Fruit fly (Drosophila melanogaster) whole organism, embryonic: ENCODE data around the gene CG7333.

Source experiments
- Aef1 ChIP-seq: fragments of 200-800 bp; sonication (Bioruptor generic); IDR thresholded peaks from 3 replicates; pipeline ENCODE4 v1.3.6; 2022; ENCODE audit warnings: missing biosample characterization, missing genetic modification characterization
- BEAF-32 ChIP-seq: fragments of 200-800 bp; sonication (Bioruptor generic); optimal IDR thresholded peaks from 3 replicates; lab custom pipeline; 2017; ENCODE audit warnings: missing biosample characterization, missing genetic modification characterization, mild to moderate bottlenecking, moderate library complexity, missing genetic modification reagents
- Bdp1 ChIP-seq: fragments of 200-800 bp; sonication (Bioruptor generic); optimal IDR thresholded peaks from 3 replicates; lab custom pipeline; 2016; ENCODE audit warnings: missing biosample characterization, missing genetic modification characterization
- Bgb ChIP-seq: fragments of 200-800 bp; sonication (Bioruptor generic); IDR thresholded peaks from 2 replicates; pipeline ENCODE4 v1.3.6; 2022; ENCODE audit warnings: missing biosample characterization, missing genetic modification characterization; ENCODE audit not compliant: partially characterized antibody
- Blimp-1 ChIP-seq: fragments of 200-800 bp; sonication (Bioruptor generic); optimal IDR thresholded peaks from 3 replicates; lab custom pipeline; 2018; ENCODE audit warnings: missing biosample characterization, missing genetic modification characterization, mild to moderate bottlenecking, moderate library complexity, missing genetic modification reagents
- CG10543 ChIP-seq: fragments of 200-800 bp; sonication (Bioruptor generic); optimal IDR thresholded peaks from 3 replicates; lab custom pipeline; 2017; ENCODE audit warnings: missing biosample characterization, mild to moderate bottlenecking, missing genetic modification characterization, moderate library complexity
- CG11085 ChIP-seq: fragments of 200-800 bp; sonication (Bioruptor generic); IDR thresholded peaks from 2 replicates; pipeline ENCODE4 v1.3.6; 2022; ENCODE audit warnings: missing biosample characterization, missing genetic modification characterization
- CG11695 ChIP-seq: fragments of 200-800 bp; sonication (Bioruptor generic); IDR thresholded peaks from 3 replicates; pipeline ENCODE4 v1.3.6; 2022; ENCODE audit warnings: missing biosample characterization, missing genetic modification characterization
- CG12071 ChIP-seq: fragments of 200-800 bp; sonication (Bioruptor generic); optimal IDR thresholded peaks from 3 replicates; lab custom pipeline; 2018; ENCODE audit warnings: missing biosample characterization, mild to moderate bottlenecking, missing genetic modification characterization
- CG14860 ChIP-seq: fragments of 200-800 bp; sonication (Bioruptor generic); IDR thresholded peaks from 3 replicates; pipeline ENCODE4 v1.3.6; 2022; ENCODE audit warnings: missing biosample characterization, missing genetic modification characterization; ENCODE audit not compliant: partially characterized antibody
- CG14965 ChIP-seq: fragments of 200-800 bp; sonication (Bioruptor generic); optimal IDR thresholded peaks from 2 replicates; lab custom pipeline; 2016; ENCODE audit warnings: missing biosample characterization, missing genetic modification characterization, borderline replicate concordance
- CG1529 ChIP-seq: fragments of 200-800 bp; sonication (Bioruptor generic); optimal IDR thresholded peaks from 3 replicates; lab custom pipeline; 2018; ENCODE audit warnings: missing biosample characterization, missing genetic modification characterization
- CG15514 ChIP-seq: fragments of 200-800 bp; sonication (Bioruptor generic); optimal IDR thresholded peaks from 3 replicates; lab custom pipeline; 2017; ENCODE audit warnings: missing biosample characterization, missing genetic modification characterization, mild to moderate bottlenecking, moderate library complexity, missing genetic modification reagents
- CG15601 ChIP-seq: fragments of 200-800 bp; sonication (Bioruptor generic); optimal IDR thresholded peaks from 3 replicates; lab custom pipeline; 2019; ENCODE audit warnings: missing biosample characterization, mild to moderate bottlenecking, missing genetic modification characterization, moderate library complexity
- CG17802 ChIP-seq: fragments of 200-800 bp; sonication (Bioruptor generic); optimal IDR thresholded peaks from 2 replicates; lab custom pipeline; 2018; ENCODE audit warnings: missing biosample characterization, mild to moderate bottlenecking, missing genetic modification characterization, moderate library complexity
- CG17912 ChIP-seq: fragments of 200-800 bp; sonication (Bioruptor generic); optimal IDR thresholded peaks from 2 replicates; lab custom pipeline; 2018; ENCODE audit warnings: missing biosample characterization, mild to moderate bottlenecking, missing genetic modification characterization
- CG18476 ChIP-seq: fragments of 200-800 bp; sonication (Bioruptor generic); optimal IDR thresholded peaks from 2 replicates; lab custom pipeline; 2016; ENCODE audit warnings: missing biosample characterization, mild to moderate bottlenecking, missing genetic modification characterization
- CG2678 ChIP-seq: fragments of 200-800 bp; sonication (Bioruptor generic); optimal IDR thresholded peaks from 3 replicates; lab custom pipeline; 2019; ENCODE audit warnings: missing biosample characterization, mild to moderate bottlenecking, missing genetic modification characterization, moderate library complexity
- CG2889 ChIP-seq: fragments of 200-800 bp; sonication (Bioruptor generic); IDR thresholded peaks from 3 replicates; pipeline ENCODE4 v1.3.6; 2022; ENCODE audit warnings: missing biosample characterization, missing genetic modification characterization
- CG31224 ChIP-seq: fragments of 200-800 bp; sonication (Bioruptor generic); IDR thresholded peaks from 2 replicates; pipeline ENCODE4 v1.3.6; 2022; ENCODE audit warnings: missing biosample characterization, missing genetic modification characterization
- CG3163 ChIP-seq: fragments of 200-800 bp; sonication (Bioruptor generic); optimal IDR thresholded peaks from 3 replicates; lab custom pipeline; 2016; ENCODE audit warnings: missing biosample characterization, missing genetic modification characterization
- CG32772 ChIP-seq: fragments of 200-800 bp; sonication (Bioruptor generic); IDR thresholded peaks from 2 replicates; pipeline ENCODE4 v1.3.6; 2022; ENCODE audit warnings: missing biosample characterization, missing genetic modification characterization
- CG34224 ChIP-seq: fragments of 200-800 bp; sonication (Bioruptor generic); IDR thresholded peaks from 3 replicates; pipeline ENCODE4 v1.3.6; 2022; ENCODE audit warnings: missing biosample characterization, missing genetic modification characterization; ENCODE audit not compliant: partially characterized antibody
- CG3847 ChIP-seq: fragments of 200-800 bp; sonication (Bioruptor generic); IDR thresholded peaks from 2 replicates; pipeline ENCODE4 v1.3.6; 2022; ENCODE audit warnings: missing biosample characterization, missing genetic modification characterization
- CG4730 ChIP-seq: fragments of 200-800 bp; sonication (Bioruptor generic); IDR thresholded peaks from 2 replicates; pipeline ENCODE4 v1.3.6; 2022; ENCODE audit warnings: missing biosample characterization, missing genetic modification characterization
- CG6654 ChIP-seq: fragments of 200-800 bp; sonication (Bioruptor generic); optimal IDR thresholded peaks from 2 replicates; lab custom pipeline; 2017; ENCODE audit warnings: missing biosample characterization, mild to moderate bottlenecking, missing genetic modification characterization
- CG9797 ChIP-seq: fragments of 200-800 bp; sonication (Bioruptor generic); optimal IDR thresholded peaks from 3 replicates; lab custom pipeline; 2018; ENCODE audit warnings: missing biosample characterization, mild to moderate bottlenecking, missing genetic modification characterization
- Deaf1 ChIP-seq: fragments of 200-800 bp; optimal IDR thresholded peaks from 3 replicates; lab custom pipeline; 2019; ENCODE audit warnings: missing biosample characterization, mild to moderate bottlenecking, missing genetic modification characterization, moderate library complexity
- Mrtf ChIP-seq: fragments of 200-800 bp; sonication (Bioruptor generic); IDR thresholded peaks from 3 replicates; pipeline ENCODE4 v1.3.6; 2022; ENCODE audit warnings: missing biosample characterization, missing genetic modification characterization
- Myb ChIP-seq: fragments of 200-800 bp; sonication (Bioruptor generic); optimal IDR thresholded peaks from 2 replicates; lab custom pipeline; 2016; ENCODE audit warnings: missing biosample characterization, missing genetic modification characterization
- Nf-YB ChIP-seq: fragments of 200-800 bp; sonication (Bioruptor generic); optimal IDR thresholded peaks from 3 replicates; lab custom pipeline; 2019; ENCODE audit warnings: missing biosample characterization, mild to moderate bottlenecking, missing genetic modification characterization, moderate library complexity
- Oli ChIP-seq: fragments of 200-800 bp; sonication (Bioruptor generic); optimal IDR thresholded peaks from 2 replicates; lab custom pipeline; 2018; ENCODE audit warnings: missing biosample characterization, mild to moderate bottlenecking, missing genetic modification characterization, moderate library complexity
- Opbp ChIP-seq: fragments of 200-800 bp; sonication (Bioruptor generic); IDR thresholded peaks from 3 replicates; pipeline ENCODE4 v1.3.6; 2022; ENCODE audit warnings: missing biosample characterization, missing genetic modification characterization; ENCODE audit not compliant: partially characterized antibody
- Sin3A ChIP-seq: fragments of >200 bp; optimal IDR thresholded peaks from 2 replicates; lab custom pipeline; 2018
- Sox102F ChIP-seq: fragments of 200-800 bp; sonication (Bioruptor generic); optimal IDR thresholded peaks from 2 replicates; lab custom pipeline; 2018; ENCODE audit warnings: missing biosample characterization, mild to moderate bottlenecking, missing genetic modification characterization, moderate library complexity
- Taf1 ChIP-seq: fragments of 200-800 bp; sonication (Bioruptor generic); IDR thresholded peaks from 2 replicates; pipeline ENCODE4 v1.3.6; 2022; ENCODE audit warnings: missing biosample characterization, missing genetic modification characterization
- Tbp ChIP-seq: fragments of >200 bp; optimal IDR thresholded peaks from 2 replicates; lab custom pipeline; 2018; ENCODE audit warnings: missing biosample characterization, missing genetic modification characterization
- Xrp1 ChIP-seq: fragments of 200-800 bp; sonication (Bioruptor generic); IDR thresholded peaks from 2 replicates; pipeline ENCODE4 v1.3.6; 2022; ENCODE audit warnings: missing biosample characterization, missing genetic modification characterization
- bsh ChIP-seq, 2 experiments: fragments of 200-800 bp; sonication (Bioruptor generic); optimal IDR thresholded peaks; 2 replicates each; lab custom pipeline; 2017 to 2018; ENCODE audit warnings: mild to moderate bottlenecking in 2 of 2, missing biosample characterization in 2 of 2, missing genetic modification characterization in 2 of 2, moderate library complexity in 1 of 2
- cato ChIP-seq: fragments of 200-800 bp; sonication (Bioruptor generic); optimal IDR thresholded peaks from 2 replicates; lab custom pipeline; 2016; ENCODE audit warnings: missing biosample characterization, missing genetic modification characterization, borderline replicate concordance
- eve ChIP-seq, 2 experiments: fragments of >200 bp; optimal IDR thresholded peaks; 2 replicates each; lab custom pipeline; 2017; ENCODE audit warnings: missing biosample characterization in 2 of 2, missing genetic modification characterization in 2 of 2
- gfzf ChIP-seq: fragments of 200-800 bp; sonication (Bioruptor generic); optimal IDR thresholded peaks from 2 replicates; lab custom pipeline; 2016; ENCODE audit warnings: missing biosample characterization, mild to moderate bottlenecking, missing genetic modification characterization, moderate library complexity
- gsb-n ChIP-seq: fragments of 200-800 bp; sonication (Bioruptor generic); optimal IDR thresholded peaks from 3 replicates; lab custom pipeline; 2018; ENCODE audit warnings: missing biosample characterization, mild to moderate bottlenecking, missing genetic modification characterization
- gt ChIP-seq: fragments of 200-800 bp; sonication (Bioruptor generic); IDR thresholded peaks from 2 replicates; pipeline ENCODE4 v1.3.6; 2022; ENCODE audit warnings: missing biosample characterization, missing genetic modification characterization
- her ChIP-seq: fragments of 200-800 bp; sonication (Bioruptor generic); optimal IDR thresholded peaks from 2 replicates; lab custom pipeline; 2016; ENCODE audit warnings: missing biosample characterization, missing genetic modification characterization
- nom ChIP-seq: fragments of 200-800 bp; sonication (Bioruptor generic); optimal IDR thresholded peaks from 2 replicates; lab custom pipeline; 2017; ENCODE audit warnings: missing biosample characterization, missing genetic modification characterization, mild to moderate bottlenecking, moderate library complexity, missing genetic modification reagents
- pan ChIP-seq, 4 experiments: fragments of >200 bp in 3 of 4; fragments of 200-800 bp in 1 of 4; sonication (Bioruptor generic) in 1 of 4; optimal IDR thresholded peaks in 3 of 4; IDR thresholded peaks in 1 of 4; 2 replicates each; pipeline versions ENCODE4 v1.3.6 to Lab custom; 2017 to 2022; ENCODE audit warnings: missing biosample characterization in 2 of 4, missing genetic modification characterization in 2 of 4, mixed read lengths in 1 of 4
- pb ChIP-seq: fragments of 200-800 bp; sonication (Bioruptor generic); optimal IDR thresholded peaks from 3 replicates; lab custom pipeline; 2016; ENCODE audit warnings: missing biosample characterization, missing genetic modification characterization
- sc ChIP-seq, 3 experiments: fragments of >200 bp in 2 of 3; fragments of 200-800 bp in 1 of 3; sonication (Bioruptor generic) in 1 of 3; optimal IDR thresholded peaks; 2 replicates in 2 of 3; 3 replicates in 1 of 3; lab custom pipeline; 2017; ENCODE audit warnings: mild to moderate bottlenecking in 1 of 3, missing biosample characterization in 1 of 3, missing genetic modification characterization in 1 of 3, missing genetic modification reagents in 1 of 3
- ttk ChIP-seq: fragments of 200-800 bp; sonication (Bioruptor generic); IDR thresholded peaks from 2 replicates; pipeline ENCODE4 v2.1.2; 2022; ENCODE audit warnings: missing biosample characterization, missing genetic modification characterization

CG7333 gene

DNA sequence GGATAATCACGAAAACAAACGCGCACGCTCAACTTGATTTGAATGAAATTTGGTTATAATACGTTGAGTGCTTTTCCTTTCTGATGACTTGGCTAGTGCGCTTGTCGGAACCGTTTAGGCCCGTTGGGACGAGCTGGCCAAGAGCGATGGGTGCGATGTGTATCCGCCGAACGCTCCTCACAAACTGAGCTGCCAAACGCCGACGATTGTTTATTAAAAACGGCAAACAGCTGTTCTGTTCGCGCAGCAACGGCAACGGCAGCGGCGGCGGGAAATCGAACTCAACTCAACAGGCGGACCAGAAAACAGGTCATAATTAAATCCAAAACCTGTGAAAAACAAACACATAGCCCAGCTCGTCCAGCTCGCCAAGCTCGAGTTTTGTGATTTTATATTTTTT is 20.5 kb downstream of the CG7333 start (continued):
- TF ChIP-seq CG1529 (no peak), CG15601 (tag; lab: Kevin White, UChicago) (no peak), sc (optimal IDR thresholded peaks at IDR 0.05; lab: Kevin White, UChicago) (no peak), sc (GFP tag; optimal IDR thresholded peaks at IDR 0.05; lab: Kevin White, UChicago) (no peak), Aef1 (GFP tag; lab: Robert Waterston, UW) (no peak), BEAF-32 (GFP tag; lab: Kevin White, UChicago) (no peak), Myb (no peak), Mrtf (GFP tag; lab: Robert Waterston, UW) (no peak), pb (GFP tag; lab: Kevin White, UChicago) (no peak), her (GFP tag; lab: Kevin White, UChicago) (peak; percentile 35), CG18476 (no peak), Sin3A (no peak), CG2678 (tag; lab: Kevin White, UChicago) (peak; percentile 1), CG10543 (GFP tag; lab: Kevin White, UChicago) (peak; percentile 90), CG17802 (no peak), Xrp1 (GFP tag; lab: Robert Waterston, UW) (no peak), gt (no peak), Bdp1 (GFP tag; lab: Kevin White, UChicago) (no peak), cato (GFP tag; lab: Kevin White, UChicago) (no peak), CG11695 (GFP tag; lab: Robert Waterston, UW) (no peak), bsh (GFP tag; optimal IDR thresholded peaks at IDR 0.05; lab: Kevin White, UChicago) (no peak), CG12071 (no peak), CG15514 (GFP tag; lab: Kevin White, UChicago) (peak; percentile 44), nom (GFP tag; lab: Kevin White, UChicago) (no peak), Tbp (no peak), CG3847 (GFP tag; lab: Robert Waterston, UW) (no peak), CG14965 (GFP tag; lab: Kevin White, UChicago) (no peak), ttk (GFP tag; lab: Robert Waterston, UW) (no peak), CG3163 (GFP tag; lab: Kevin White, UChicago) (no peak), CG6654 (no peak), CG2889 (GFP tag; lab: Robert Waterston, UW) (no peak), Deaf1 (tag; lab: Kevin White, UChicago) (peak; percentile 62), CG17912 (GFP tag; lab: Kevin White, UChicago) (no peak), CG14860 (no peak), Taf1 (GFP tag; lab: Robert Waterston, UW) (no peak), CG11085 (GFP tag; lab: Robert Waterston, UW) (no peak), Nf-YB (GFP tag; lab: Kevin White, UChicago) (no peak), CG31224 (GFP tag; lab: Robert Waterston, UW) (no peak), pan (optimal IDR thresholded peaks at IDR 0.05; lab: Kevin White, UChicago) (no peak), pan (GFP tag; optimal IDR thresholded peaks at IDR 0.05 in 1 of 2, IDR thresholded peaks at IDR 0.05 in 1 of 2) (peak in 1 of 2 experiments; percentile 33), Sox102F (no peak), Opbp (GFP tag; lab: Robert Waterston, UW) (no peak), CG32772 (GFP tag; lab: Robert Waterston, UW) (no peak), gsb-n (tag; lab: Kevin White, UChicago) (no peak), CG4730 (GFP tag; lab: Robert Waterston, UW) (no peak), CG34224 (GFP tag; lab: Robert Waterston, UW) (no peak), Bgb (GFP tag; lab: Robert Waterston, UW) (peak; percentile 46; the same call in 1 of the 2 replicates), eve (GFP tag; optimal IDR thresholded peaks at IDR 0.05; lab: Kevin White, UChicago) (no peak), CG9797 (GFP tag; lab: Kevin White, UChicago) (no peak), gfzf (no peak), Blimp-1 (GFP tag; lab: Kevin White, UChicago) (no peak), Oli (tag; lab: Kevin White, UChicago) (no peak)
